Worm (Caenorhabditis elegans): ENCODE data around the gene col-121.

- TF ChIP-seq him-1 (tag; optimal IDR thresholded peaks at IDR 0.05) (no peak), dao-5 (tag; optimal IDR thresholded peaks at IDR 0.05) (no peak)
These were observed 47.9 kb upstream of the col-121 start, which contains the start of gene F38E11.9 for ce11 chrIV:9443940-9444339.
